Worm (Caenorhabditis elegans) whole organism, L2 larva: ENCODE measurements around the gene gly-8.

Experiments used
- C34F6.9 ChIP-seq: fragments of 150-350 bp; optimal IDR thresholded peaks from 2 replicates; lab custom pipeline; 2014; ENCODE audit warnings: missing biosample characterization, missing genetic modification characterization
- R02D3.7 ChIP-seq: fragments of 150-350 bp; optimal IDR thresholded peaks from 2 replicates; lab custom pipeline; 2014; ENCODE audit warnings: missing biosample characterization, missing genetic modification characterization
- alr-1 ChIP-seq: fragments of 150-350 bp; optimal IDR thresholded peaks from 2 replicates; lab custom pipeline; 2014; ENCODE audit warnings: missing biosample characterization, missing genetic modification characterization
- aly-2 ChIP-seq: fragments of 150-350 bp; optimal IDR thresholded peaks from 2 replicates; lab custom pipeline; 2014; ENCODE audit warnings: missing biosample characterization, missing genetic modification characterization
- ama-1 ChIP-seq: fragments of 150-350 bp; optimal IDR thresholded peaks from 2 replicates; lab custom pipeline; 2018; ENCODE audit warnings: inconsistent platforms
- ceh-82 ChIP-seq: fragments of 150-350 bp; optimal IDR thresholded peaks from 2 replicates; lab custom pipeline; 2014; ENCODE audit warnings: missing biosample characterization, missing genetic modification characterization
- crh-2 ChIP-seq: sonication (generic microtip); optimal IDR thresholded peaks from 2 replicates; lab custom pipeline; 2017; ENCODE audit warnings: missing biosample characterization, missing genetic modification characterization
- dmd-4 ChIP-seq: sonication (generic microtip); optimal IDR thresholded peaks from 2 replicates; lab custom pipeline; 2017; ENCODE audit warnings: missing biosample characterization, missing genetic modification characterization
- egl-27 ChIP-seq: sonication (generic microtip); optimal IDR thresholded peaks from 3 replicates; lab custom pipeline; 2017; ENCODE audit warnings: missing biosample characterization, missing genetic modification reagents, missing genetic modification characterization
- elt-1 ChIP-seq: fragments of 150-350 bp; optimal IDR thresholded peaks from 2 replicates; lab custom pipeline; 2014; ENCODE audit warnings: missing biosample characterization, missing genetic modification characterization
- elt-3 ChIP-seq: sonication (generic microtip); optimal IDR thresholded peaks from 2 replicates; lab custom pipeline; 2017; ENCODE audit warnings: missing biosample characterization, missing genetic modification characterization
- fos-1 ChIP-seq: fragments of 150-350 bp; optimal IDR thresholded peaks from 2 replicates; lab custom pipeline; 2014; ENCODE audit warnings: missing biosample characterization, missing genetic modification characterization
- gmeb-1 ChIP-seq: fragments of 150-350 bp; optimal IDR thresholded peaks from 2 replicates; lab custom pipeline; 2014; ENCODE audit warnings: missing biosample characterization, missing genetic modification characterization
- lin-11 ChIP-seq: fragments of 150-350 bp; sonication (generic microtip); optimal IDR thresholded peaks from 2 replicates; lab custom pipeline; 2014; ENCODE audit warnings: missing biosample characterization, missing genetic modification characterization, inconsistent platforms, mixed read lengths
- lin-39 ChIP-seq: fragments of 150-350 bp; optimal IDR thresholded peaks from 2 replicates; lab custom pipeline; 2014; ENCODE audit warnings: missing biosample characterization, missing genetic modification reagents, missing genetic modification characterization
- mab-5 ChIP-seq: fragments of 150-350 bp; optimal IDR thresholded peaks from 2 replicates; lab custom pipeline; 2014; ENCODE audit warnings: missing biosample characterization, missing genetic modification characterization
- mbf-1 ChIP-seq: sonication (generic microtip); optimal IDR thresholded peaks from 2 replicates; lab custom pipeline; 2017; ENCODE audit warnings: missing biosample characterization, missing genetic modification characterization
- mdl-1 ChIP-seq, 2 experiments: fragments of 150-350 bp in 1 of 2; sonication (generic microtip) in 1 of 2; optimal IDR thresholded peaks; 2 replicates each; lab custom pipeline; 2017; ENCODE audit warnings: missing biosample characterization in 2 of 2, missing genetic modification characterization in 2 of 2
- nhr-10 ChIP-seq: sonication (generic microtip); optimal IDR thresholded peaks from 2 replicates; lab custom pipeline; 2017; ENCODE audit warnings: missing biosample characterization, missing genetic modification characterization
- nhr-11 ChIP-seq: fragments of 150-350 bp; optimal IDR thresholded peaks from 2 replicates; lab custom pipeline; 2014; ENCODE audit warnings: missing biosample characterization, missing genetic modification characterization
- nhr-129 ChIP-seq: fragments of 150-350 bp; optimal IDR thresholded peaks from 2 replicates; lab custom pipeline; 2014; ENCODE audit warnings: missing biosample characterization, missing genetic modification characterization
- nhr-21 ChIP-seq: fragments of 150-350 bp; optimal IDR thresholded peaks from 2 replicates; lab custom pipeline; 2014; ENCODE audit warnings: missing biosample characterization, missing genetic modification characterization
- nhr-23 ChIP-seq: fragments of 150-350 bp; optimal IDR thresholded peaks from 2 replicates; lab custom pipeline; 2014; ENCODE audit warnings: missing biosample characterization, missing genetic modification reagents, missing genetic modification characterization
- nhr-25 ChIP-seq: fragments of 150-350 bp; sonication (generic microtip); optimal IDR thresholded peaks from 3 replicates; lab custom pipeline; 2014; ENCODE audit warnings: missing biosample characterization, missing genetic modification characterization
- nhr-6 ChIP-seq: fragments of 150-350 bp; optimal IDR thresholded peaks from 2 replicates; lab custom pipeline; 2014; ENCODE audit warnings: missing biosample characterization, missing genetic modification characterization
- nhr-77 ChIP-seq: fragments of 150-350 bp; optimal IDR thresholded peaks from 2 replicates; lab custom pipeline; 2014; ENCODE audit warnings: missing biosample characterization, missing genetic modification characterization
- peb-1 ChIP-seq: fragments of 150-350 bp; optimal IDR thresholded peaks from 2 replicates; lab custom pipeline; 2014; ENCODE audit warnings: missing biosample characterization, missing genetic modification characterization
- sem-4 ChIP-seq: fragments of 150-350 bp; optimal IDR thresholded peaks from 2 replicates; lab custom pipeline; 2014; ENCODE audit warnings: missing biosample characterization, missing genetic modification reagents, missing genetic modification characterization
- skn-1 ChIP-seq: sonication (generic microtip); optimal IDR thresholded peaks from 2 replicates; lab custom pipeline; 2017; ENCODE audit warnings: missing biosample characterization, missing genetic modification characterization
- sma-3 ChIP-seq: sonication (generic microtip); optimal IDR thresholded peaks from 2 replicates; lab custom pipeline; 2016; ENCODE audit warnings: missing genetic modification reagents, missing genetic modification characterization, missing compliant biosample characterization
- sma-9 ChIP-seq, 2 experiments: fragments of 150-350 bp in 1 of 2; sonication (generic microtip) in 1 of 2; optimal IDR thresholded peaks; 2 replicates each; lab custom pipeline; 2014 to 2016; ENCODE audit warnings: missing genetic modification characterization in 2 of 2, mild to moderate bottlenecking in 1 of 2, missing biosample characterization in 1 of 2, missing compliant biosample characterization in 1 of 2, missing genetic modification reagents in 1 of 2, moderate library complexity in 1 of 2
- snpc-4 ChIP-seq: fragments of 150-350 bp; optimal IDR thresholded peaks from 2 replicates; lab custom pipeline; 2014; ENCODE audit warnings: missing biosample characterization, missing genetic modification characterization
- unc-39 ChIP-seq: fragments of 150-350 bp; optimal IDR thresholded peaks from 2 replicates; lab custom pipeline; 2014; ENCODE audit warnings: missing biosample characterization, missing genetic modification characterization
- unc-62 ChIP-seq: fragments of 150-350 bp; optimal IDR thresholded peaks from 2 replicates; lab custom pipeline; 2014; ENCODE audit warnings: missing biosample characterization, missing genetic modification reagents, missing genetic modification characterization
- ztf-1 ChIP-seq: fragments of 200-800 bp; sonication (Bioruptor generic); conservative IDR thresholded peaks from 2 replicates; pipeline ENCODE4 v1.3.6; 2022; ENCODE audit warnings: missing genetic modification characterization, missing compliant biosample characterization
- ztf-11 ChIP-seq: sonication (generic microtip); optimal IDR thresholded peaks from 2 replicates; lab custom pipeline; 2017; ENCODE audit warnings: missing biosample characterization, missing genetic modification characterization
- ztf-4 ChIP-seq: fragments of 150-350 bp; optimal IDR thresholded peaks from 2 replicates; lab custom pipeline; 2014; ENCODE audit warnings: missing biosample characterization, missing genetic modification characterization

Gene gly-8

DNA sequence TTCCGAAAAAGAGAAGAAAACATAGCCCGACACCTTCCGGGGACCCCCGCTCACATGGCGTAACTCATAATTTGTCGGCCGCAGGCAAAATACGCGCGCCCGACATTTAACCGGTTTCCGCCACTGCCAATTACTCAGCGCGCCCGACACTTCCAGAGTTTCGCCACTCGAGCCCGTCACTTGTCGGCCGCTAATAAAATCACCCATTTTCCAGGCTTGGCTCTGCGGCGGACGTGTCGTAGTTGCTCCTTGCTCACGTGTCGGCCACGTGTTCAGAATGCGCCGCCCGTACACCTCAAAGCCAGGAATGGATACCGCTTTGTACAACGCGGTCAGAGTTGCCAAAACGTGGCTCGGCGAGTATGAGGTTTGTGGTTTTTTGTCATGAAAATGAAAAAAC is 2.6 kb downstream of the gly-8 start:
- TF ChIP-seq nhr-23 (tag; lab: Kevin White, UChicago) (no peak), nhr-25 (tag; lab: Kevin White, UChicago) (no peak)

DNA sequence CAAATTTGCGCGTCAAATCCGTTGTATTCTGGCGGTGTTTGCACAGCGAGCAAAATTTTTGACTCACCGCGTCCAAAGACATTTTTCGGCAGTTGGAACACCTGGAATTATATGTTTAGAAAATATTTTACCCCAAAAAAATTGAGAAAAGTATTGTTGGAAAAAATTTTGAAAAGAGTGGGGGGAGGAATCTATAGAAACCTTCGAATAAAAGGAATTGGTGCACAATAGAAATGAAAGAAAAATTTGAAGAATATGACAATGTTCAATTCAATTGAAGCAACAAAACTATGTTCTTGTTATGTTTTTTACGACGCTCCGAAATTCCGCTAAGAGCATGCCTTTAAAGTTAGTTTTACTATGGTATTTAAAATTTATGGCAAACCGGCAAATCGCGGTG is 4.3 kb downstream of the gly-8 start, which contains the start of gene Y66A7A.7:
Y66A7A.7 (minus strand) TSS at position 101 of the 400 bp plus-strand sequence.
- TF ChIP-seq mbf-1 (tag; lab: Kevin White, UChicago), result no peak
- TF ChIP-seq elt-1 (tag; lab: Kevin White, UChicago), result no peak
- no peak for TF ChIP-seq fos-1 (tag; lab: Kevin White, UChicago)
- no peak for TF ChIP-seq alr-1 (tag; lab: Kevin White, UChicago)
- TF ChIP-seq nhr-25 (tag; lab: Kevin White, UChicago), result no peak
- TF ChIP-seq elt-3 (tag; lab: Kevin White, UChicago), result no peak
- TF ChIP-seq mab-5 (tag; lab: Kevin White, UChicago), result no peak

DNA sequence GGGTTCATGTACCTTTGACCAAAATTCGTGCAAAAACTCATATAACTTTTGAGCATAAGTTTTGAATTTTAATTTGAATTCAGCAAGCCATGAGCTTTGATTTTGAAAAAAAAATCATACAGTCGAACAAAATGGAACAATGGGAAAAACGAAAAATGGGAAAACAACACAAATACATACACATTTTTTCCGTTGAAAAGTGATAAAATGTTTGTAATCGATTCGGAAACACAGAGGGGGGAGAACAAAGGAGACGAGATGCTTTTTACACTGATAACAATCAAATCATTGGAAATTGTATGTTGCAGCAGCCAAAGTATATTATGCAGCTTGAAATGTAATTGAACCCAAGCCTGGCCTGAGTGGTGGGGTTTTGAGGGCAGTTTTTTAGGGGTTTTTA is 6.1 kb downstream of the gly-8 start:
- no peak for TF ChIP-seq ztf-4 (tag; lab: Kevin White, UChicago)
- TF ChIP-seq fos-1 (tag; lab: Kevin White, UChicago), result peak; percentile 26

DNA sequence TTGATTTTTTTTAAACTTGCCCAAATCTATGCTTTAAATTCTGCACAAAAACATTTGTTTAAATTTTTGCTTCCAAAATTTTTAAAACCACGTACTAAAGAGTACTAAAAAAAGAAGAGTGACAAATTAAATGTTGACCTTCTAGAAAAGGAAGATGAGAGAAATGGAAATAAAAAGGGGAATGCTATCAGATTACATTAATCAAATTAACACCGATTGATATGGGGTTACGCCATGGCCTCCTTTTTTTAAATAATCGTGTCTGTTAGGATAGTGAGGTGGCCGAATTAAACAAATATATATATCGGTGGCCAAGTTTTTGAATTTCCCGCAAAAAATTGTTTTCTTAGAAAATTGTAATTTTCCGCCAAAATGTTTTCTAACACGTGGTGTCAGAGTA is 7.3 kb downstream of the gly-8 start:
- TF ChIP-seq ceh-82 (tag; lab: Kevin White, UChicago) (no peak), egl-27 (tag; lab: Kevin White, UChicago) (no peak), nhr-129 (no peak), aly-2 (tag; lab: Kevin White, UChicago) (no peak)
- TF ChIP-seq, all 48 proteins: peak for 0

DNA sequence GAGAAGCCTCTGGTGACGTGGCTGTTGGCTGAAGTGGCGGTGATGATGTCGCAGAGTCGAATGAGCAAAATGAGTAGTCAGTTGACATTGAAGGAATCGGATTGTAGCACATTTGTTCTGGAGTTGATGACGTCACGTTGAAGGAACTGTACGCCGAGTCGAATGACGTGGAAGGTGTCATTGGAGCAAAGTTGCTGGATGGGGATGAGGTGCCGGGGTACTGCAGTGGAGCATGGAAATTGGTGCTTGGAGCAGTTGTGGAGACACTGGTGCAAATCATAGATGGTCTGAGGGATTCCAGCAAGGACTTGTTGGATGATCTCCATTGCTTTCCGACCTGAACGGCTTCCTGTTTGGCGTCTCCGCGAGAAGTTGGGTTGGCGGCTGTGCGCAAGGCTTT is 8.4 kb downstream of the gly-8 start:
- TF ChIP-seq nhr-25 (tag; lab: Kevin White, UChicago) (no peak), unc-62 (GFP tag; lab: Kevin White, UChicago) (no peak), mab-5 (tag; lab: Kevin White, UChicago) (no peak), unc-39 (tag; lab: Kevin White, UChicago) (no peak), ama-1 (no peak), nhr-11 (tag; lab: Kevin White, UChicago) (no peak), crh-2 (no peak), snpc-4 (tag; lab: Kevin White, UChicago) (no peak), skn-1 (no peak), elt-1 (tag; lab: Kevin White, UChicago) (no peak), gmeb-1 (tag; lab: Kevin White, UChicago) (no peak), sma-3 (GFP tag; lab: Kevin White, UChicago) (no peak), mdl-1 (tag; optimal IDR thresholded peaks at IDR 0.05; lab: Kevin White, UChicago) (no peak), lin-39 (tag; lab: Kevin White, UChicago) (no peak), sma-9 (GFP tag; optimal IDR thresholded peaks at IDR 0.05; lab: Kevin White, UChicago) (no peak), sma-9 (tag; optimal IDR thresholded peaks at IDR 0.05; lab: Kevin White, UChicago) (no peak), ztf-11 (tag; lab: Kevin White, UChicago) (no peak), egl-27 (tag; lab: Kevin White, UChicago) (no peak), nhr-6 (tag; lab: Kevin White, UChicago) (no peak), lin-11 (no peak), C34F6.9 (tag; lab: Kevin White, UChicago) (no peak)

DNA sequence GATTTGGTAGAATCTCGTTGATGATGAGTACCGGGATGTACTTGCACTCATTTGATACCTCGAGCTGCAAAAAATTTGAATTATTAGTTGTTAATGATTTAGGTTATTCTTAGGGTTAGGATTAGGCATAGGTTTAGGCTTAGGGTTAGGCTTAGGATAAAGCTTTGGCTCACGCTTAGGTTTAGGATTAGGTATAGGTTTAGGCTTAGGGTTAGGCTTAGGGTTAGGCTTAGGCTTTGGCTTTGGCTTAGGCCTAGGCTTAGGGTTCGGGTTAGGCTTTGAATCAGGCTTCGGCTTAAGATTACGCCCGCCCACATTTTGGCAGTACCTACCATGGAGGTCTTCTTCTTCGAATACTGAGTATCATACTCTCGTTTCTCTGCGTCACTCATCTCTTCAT is 10.0 kb downstream of the gly-8 start:
- TF ChIP-seq nhr-77 (tag; lab: Kevin White, UChicago), result no peak
- TF ChIP-seq nhr-10 (tag; lab: Kevin White, UChicago), result no peak

DNA sequence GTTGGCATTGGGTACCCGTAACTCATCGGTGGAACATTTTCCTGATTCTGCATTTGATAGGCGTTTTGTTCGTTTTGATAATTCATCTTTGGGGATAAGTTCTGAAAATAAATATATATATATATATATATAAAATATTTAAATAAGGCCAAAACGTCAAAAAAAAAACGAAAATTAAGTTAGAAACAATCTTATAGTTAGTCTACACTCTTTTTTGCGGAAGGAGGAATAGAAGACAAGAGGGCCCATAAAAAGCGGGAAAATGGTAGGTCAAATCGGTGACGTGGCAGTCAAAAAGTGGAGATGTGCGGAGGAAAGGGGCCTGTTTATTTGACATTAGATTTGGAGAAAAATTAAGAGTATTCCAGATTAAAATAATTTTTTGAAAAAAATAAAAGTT is 11.7 kb downstream of the gly-8 start, which contains the start of gene tbx-33:
tbx-33 (minus strand) TSS at position 101 of the 400 bp plus-strand sequence.
- TF ChIP-seq ztf-1 (no peak), lin-11 (no peak), nhr-21 (tag; lab: Kevin White, UChicago) (no peak), nhr-25 (tag; lab: Kevin White, UChicago) (no peak), ztf-11 (tag; lab: Kevin White, UChicago) (no peak), peb-1 (tag; lab: Kevin White, UChicago) (no peak), dmd-4 (tag; lab: Kevin White, UChicago) (no peak), crh-2 (no peak), sem-4 (tag; lab: Kevin White, UChicago) (no peak), mbf-1 (tag; lab: Kevin White, UChicago) (no peak), sma-9 (GFP tag; optimal IDR thresholded peaks at IDR 0.05; lab: Kevin White, UChicago) (no peak), sma-9 (tag; optimal IDR thresholded peaks at IDR 0.05; lab: Kevin White, UChicago) (no peak), R02D3.7 (tag; lab: Kevin White, UChicago) (no peak), nhr-23 (tag; lab: Kevin White, UChicago) (no peak)
- TF ChIP-seq, all 48 proteins: peak for 0
